Worm (Caenorhabditis elegans) whole organism, L3 larva: Measurements from ENCODE around the gene C12D5.4.

ENCODE experiments used
- elt-1 ChIP-seq: fragments of 150-350 bp; optimal IDR thresholded peaks from 2 replicates; lab custom pipeline; 2014; ENCODE audit warnings: missing biosample characterization, missing genetic modification characterization
- jun-1 ChIP-seq: fragments of 150-350 bp; optimal IDR thresholded peaks from 2 replicates; lab custom pipeline; 2014; ENCODE audit warnings: missing biosample characterization, missing genetic modification reagents, missing genetic modification characterization
- nhr-25 ChIP-seq: sonication (generic microtip); optimal IDR thresholded peaks from 2 replicates; lab custom pipeline; 2017; ENCODE audit warnings: missing biosample characterization, missing genetic modification characterization
- pqm-1 ChIP-seq: fragments of 150-350 bp; optimal IDR thresholded peaks from 2 replicates; lab custom pipeline; 2017; ENCODE audit warnings: missing biosample characterization, missing genetic modification characterization, inconsistent platforms
- tbx-2 ChIP-seq: sonication (generic microtip); optimal IDR thresholded peaks from 2 replicates; lab custom pipeline; 2016; ENCODE audit warnings: mild to moderate bottlenecking, missing genetic modification characterization, missing compliant biosample characterization
- zag-1 ChIP-seq: fragments of 150-350 bp; optimal IDR thresholded peaks from 2 replicates; lab custom pipeline; 2014; ENCODE audit warnings: missing biosample characterization, missing genetic modification characterization

DNA sequence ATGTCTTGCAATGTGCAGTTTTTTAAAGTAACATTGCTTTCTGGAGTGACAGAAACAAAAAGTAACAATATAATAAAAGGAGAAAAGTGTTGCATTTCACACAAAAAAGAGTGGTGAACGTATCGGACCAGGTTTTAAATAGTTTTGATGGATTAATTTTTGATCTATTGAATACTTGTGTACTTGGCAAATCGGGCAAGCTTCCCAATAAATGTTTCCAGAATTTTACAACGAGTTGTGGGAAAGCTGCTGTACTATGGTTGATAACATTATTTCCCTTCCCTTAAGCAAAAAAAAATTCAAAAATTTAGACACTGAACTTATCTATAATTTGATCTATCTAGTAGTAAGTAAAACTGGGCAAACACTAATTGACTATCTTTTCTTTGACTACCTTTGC, 21.0 kb downstream of the C12D5.4 start, which contains the start of gene C12D5.10:
- no peak for TF ChIP-seq elt-1 (tag; lab: Kevin White, UChicago)
- no peak for TF ChIP-seq pqm-1 (tag; lab: Kevin White, UChicago)
- TF ChIP-seq zag-1 (tag; lab: Kevin White, UChicago) = no peak
- TF ChIP-seq tbx-2 (tag; lab: Kevin White, UChicago) = no peak
- TF ChIP-seq nhr-25 = no peak
- TF ChIP-seq jun-1 = no peak
